Worm (Caenorhabditis elegans): Measurements from ENCODE around the gene F39D8.3.

Gene F39D8.3

DNA sequence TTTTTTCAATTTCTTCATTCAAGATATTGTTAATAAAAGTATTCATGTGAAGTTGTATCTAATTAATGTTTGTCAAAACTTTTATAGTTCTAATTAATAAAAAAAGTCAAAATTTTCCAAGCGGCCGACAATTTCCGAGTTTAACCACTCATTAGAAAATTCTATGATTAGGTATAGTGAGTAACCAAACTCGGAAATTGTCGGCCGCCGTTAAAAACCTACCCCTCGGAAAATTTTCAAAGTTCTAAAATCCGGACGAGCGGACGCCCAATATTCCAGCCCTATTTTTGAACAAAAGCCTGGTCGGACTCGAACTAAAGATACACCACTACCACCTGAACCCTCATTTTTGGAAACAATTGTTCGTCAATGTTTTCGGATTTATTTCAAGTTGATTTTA lies 14.2 kb downstream of the F39D8.3 start:
- TF ChIP-seq unc-130 (tag; optimal IDR thresholded peaks at IDR 0.05), result no peak
- TF ChIP-seq nhr-76 (tag; optimal IDR thresholded peaks at IDR 0.05), result no peak
- no peak for TF ChIP-seq C34B4.2 (tag; optimal IDR thresholded peaks at IDR 0.05)
- no peak for TF ChIP-seq hpl-2 (GFP tag; optimal IDR thresholded peaks at IDR 0.05)
- no peak for TF ChIP-seq mdl-1 (tag; optimal IDR thresholded peaks at IDR 0.05)
- TF ChIP-seq zag-1 (tag; optimal IDR thresholded peaks at IDR 0.05), result no peak
- no peak for TF ChIP-seq nhr-84 (tag; optimal IDR thresholded peaks at IDR 0.05)
- TF ChIP-seq hlh-17 (GFP tag; optimal IDR thresholded peaks at IDR 0.05; ENCODE audit: borderline replicate concordance), result no peak
- no peak for TF ChIP-seq snpc-4 (tag; optimal IDR thresholded peaks at IDR 0.05)
- TF ChIP-seq hlh-4 (tag; optimal IDR thresholded peaks at IDR 0.05), result no peak
- no peak for TF ChIP-seq ama-1 (optimal IDR thresholded peaks at IDR 0.05)
- no peak for TF ChIP-seq nhr-11 (tag; optimal IDR thresholded peaks at IDR 0.05)
- TF ChIP-seq unc-98 (GFP tag; IDR thresholded peaks at IDR 0.05), result no peak
- no peak for TF ChIP-seq rnt-1 (tag; optimal IDR thresholded peaks at IDR 0.05)
- no peak for TF ChIP-seq pag-3 (tag; optimal IDR thresholded peaks at IDR 0.05; ENCODE audit: borderline replicate concordance, insufficient read depth)
- no peak for TF ChIP-seq ceh-8 (GFP tag; optimal IDR thresholded peaks at IDR 0.05)
- no peak for TF ChIP-seq lin-14 (GFP tag; optimal IDR thresholded peaks at IDR 0.05)
- TF ChIP-seq unc-30 (tag; optimal IDR thresholded peaks at IDR 0.05), result no peak
- TF ChIP-seq vab-15 (tag; optimal IDR thresholded peaks at IDR 0.05), result no peak
- no peak for TF ChIP-seq fkh-4 (tag; optimal IDR thresholded peaks at IDR 0.05; ENCODE audit: borderline replicate concordance)

DNA sequence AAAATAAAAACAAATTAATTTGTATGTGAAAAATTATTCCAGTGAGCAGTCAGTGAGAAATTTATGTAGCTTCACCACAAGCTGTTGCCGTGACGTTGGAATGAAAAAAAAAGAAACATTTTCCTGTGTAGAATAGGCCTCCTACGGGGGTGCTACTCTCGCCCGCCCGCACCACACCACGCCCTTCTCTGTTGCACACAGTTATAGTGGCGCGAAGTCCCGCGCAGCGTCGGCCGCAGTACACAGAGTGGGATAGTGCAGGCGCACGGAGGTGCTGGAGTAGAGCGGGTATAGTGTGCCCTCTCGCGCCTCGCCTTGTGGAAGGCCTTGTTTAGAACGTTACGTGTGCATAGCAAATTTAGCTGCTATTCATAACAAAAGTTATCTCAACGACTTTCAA lies 18.0 kb downstream of the F39D8.3 start:
- TF ChIP-seq snpc-4 (tag; optimal IDR thresholded peaks at IDR 0.05) (peak; percentile 92), zip-4 (GFP tag; optimal IDR thresholded peaks at IDR 0.05) (no peak)

DNA sequence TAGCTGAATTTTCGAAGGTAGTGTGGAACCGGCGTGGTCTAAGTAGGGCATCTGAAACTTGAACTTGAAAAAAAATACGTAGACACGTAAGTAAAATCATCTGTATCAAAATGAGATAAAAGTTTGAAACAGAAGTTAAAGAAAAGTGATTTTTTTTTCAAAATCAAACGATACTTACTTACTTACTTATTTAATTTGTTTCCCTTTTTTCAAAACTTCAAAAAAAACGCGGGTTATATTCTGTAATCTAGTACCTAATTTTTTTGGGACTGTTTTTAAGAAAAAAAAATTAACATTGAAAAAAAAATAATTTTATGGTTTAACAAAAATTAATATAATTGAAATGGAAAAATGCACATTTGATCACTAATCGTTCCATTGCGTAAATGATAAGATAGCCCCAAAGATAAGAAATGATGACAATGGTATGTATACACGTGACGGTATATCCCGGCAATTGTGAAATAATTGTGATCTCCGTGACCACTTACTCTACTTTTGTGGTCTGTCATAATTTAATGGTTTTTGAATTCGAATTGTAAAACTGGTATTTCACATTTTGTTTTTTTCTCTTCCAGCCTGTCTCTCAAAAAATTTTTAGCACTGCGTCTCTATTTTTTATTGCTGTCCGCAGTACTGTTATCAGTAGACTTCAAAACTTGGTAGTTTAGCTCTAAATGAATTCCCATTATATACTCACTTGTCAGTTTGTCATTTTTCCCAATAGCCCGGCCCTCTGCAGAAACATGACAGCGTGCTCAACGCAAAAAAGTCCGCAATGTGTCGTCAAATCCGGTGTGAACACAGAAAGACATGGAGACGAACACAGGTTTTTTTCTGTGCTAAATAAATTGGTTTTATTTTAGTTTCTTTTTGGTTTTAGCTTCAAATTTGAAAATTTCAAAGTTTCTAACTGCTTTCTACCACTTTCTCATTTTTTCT lies 20.2 kb downstream of the F39D8.3 start, which contains the start of gene mocs-1:
mocs-1 (minus strand) TSS at position 51 of the 942 bp plus-strand sequence.
- no peak for TF ChIP-seq zag-1 (tag; optimal IDR thresholded peaks at IDR 0.05)
- no peak for TF ChIP-seq unc-130 (tag; optimal IDR thresholded peaks at IDR 0.05)
- no peak for TF ChIP-seq lin-15B (tag; optimal IDR thresholded peaks at IDR 0.05)
- no peak for TF ChIP-seq fos-1 (tag; optimal IDR thresholded peaks at IDR 0.05)
- no peak for TF ChIP-seq zip-4 (GFP tag; optimal IDR thresholded peaks at IDR 0.05)
- no peak for TF ChIP-seq nhr-28 (tag; optimal IDR thresholded peaks at IDR 0.05)
- TF ChIP-seq ceh-8 (GFP tag; optimal IDR thresholded peaks at IDR 0.05), result no peak
- TF ChIP-seq fkh-4 (tag; optimal IDR thresholded peaks at IDR 0.05; ENCODE audit: borderline replicate concordance), result no peak
- no peak for TF ChIP-seq hlh-17 (GFP tag; optimal IDR thresholded peaks at IDR 0.05; ENCODE audit: borderline replicate concordance)
- TF ChIP-seq isw-1 (GFP tag; IDR thresholded peaks at IDR 0.05), result no peak
- peak; percentile 18 for TF ChIP-seq irx-1 (tag; optimal IDR thresholded peaks at IDR 0.05)
- TF ChIP-seq ets-5 (GFP tag; IDR thresholded peaks at IDR 0.05), result no peak
- no peak for TF ChIP-seq nhr-11 (tag; optimal IDR thresholded peaks at IDR 0.05)
- no peak for TF ChIP-seq lin-35 (GFP tag; optimal IDR thresholded peaks at IDR 0.05)
- TF ChIP-seq xbp-1 (tag; optimal IDR thresholded peaks at IDR 0.05), result no peak
- no peak for TF ChIP-seq rnt-1 (tag; optimal IDR thresholded peaks at IDR 0.05)
- no peak for TF ChIP-seq aly-2 (tag; optimal IDR thresholded peaks at IDR 0.05)
- no peak for TF ChIP-seq ces-1 (GFP tag; optimal IDR thresholded peaks at IDR 0.05)
- no peak for TF ChIP-seq nhr-19 (GFP tag; conservative IDR thresholded peaks at IDR 0.05)
- TF ChIP-seq fkh-10 (GFP tag; optimal IDR thresholded peaks at IDR 0.05), result no peak
- TF ChIP-seq jun-1 (tag; optimal IDR thresholded peaks at IDR 0.05), result no peak
- TF ChIP-seq nhr-77 (tag; optimal IDR thresholded peaks at IDR 0.05), result no peak
- no peak for TF ChIP-seq ceh-82 (tag; optimal IDR thresholded peaks at IDR 0.05)
- no peak for TF ChIP-seq Y116A8C.19 (tag; optimal IDR thresholded peaks at IDR 0.05; ENCODE audit: borderline replicate concordance)
- no peak for TF ChIP-seq nhr-84 (tag; optimal IDR thresholded peaks at IDR 0.05)
- no peak for TF ChIP-seq efl-1 (optimal IDR thresholded peaks at IDR 0.05)
- TF ChIP-seq efl-1 (GFP tag; optimal IDR thresholded peaks at IDR 0.05 in 1 of 2), result peak in 1 of 2 experiments; percentile 30
- no peak for TF ChIP-seq ztf-11 (tag; optimal IDR thresholded peaks at IDR 0.05)
- TF ChIP-seq fkh-8 (tag; optimal IDR thresholded peaks at IDR 0.05), result no peak
- TF ChIP-seq mep-1 (tag; optimal IDR thresholded peaks at IDR 0.05), result peak; percentile 5
- TF ChIP-seq C16A3.4 (tag; optimal IDR thresholded peaks at IDR 0.05), result no peak
- no peak for TF ChIP-seq nhr-76 (tag; optimal IDR thresholded peaks at IDR 0.05)
- no peak for TF ChIP-seq hpl-2 (GFP tag; optimal IDR thresholded peaks at IDR 0.05)
- no peak for TF ChIP-seq nhr-90 (tag; optimal IDR thresholded peaks at IDR 0.05; ENCODE audit: poor library complexity)
- TF ChIP-seq elt-2 (tag; optimal IDR thresholded peaks at IDR 0.05), result peak; percentile 66
- no peak for TF ChIP-seq unc-86 (tag; optimal IDR thresholded peaks at IDR 0.05)
- TF ChIP-seq unc-98 (GFP tag; IDR thresholded peaks at IDR 0.05), result no peak
